Fruit fly (Drosophila melanogaster) whole organism, embryonic: ENCODE measurements around the gene rempA.
A peak's percentile ranks its signal among the peaks of the same experiment; 100 is the strongest.

ENCODE experiments used
- Asciz ChIP-seq: fragments of 200-800 bp; sonication (Bioruptor generic); optimal IDR thresholded peaks from 2 replicates; lab custom pipeline; 2017; ENCODE audit warnings: missing biosample characterization, mild to moderate bottlenecking, missing genetic modification characterization, missing genetic modification reagents
- CG10274 ChIP-seq: fragments of 200-800 bp; sonication (Bioruptor generic); optimal IDR thresholded peaks from 3 replicates; lab custom pipeline; 2017; ENCODE audit warnings: missing biosample characterization, mild to moderate bottlenecking, missing genetic modification characterization
- CG11696 ChIP-seq: fragments of 200-800 bp; sonication (Bioruptor generic); IDR thresholded peaks from 2 replicates; pipeline ENCODE4 v1.3.6; 2022; ENCODE audit warnings: missing biosample characterization, missing genetic modification characterization
- CG1529 ChIP-seq: fragments of 200-800 bp; sonication (Bioruptor generic); optimal IDR thresholded peaks from 3 replicates; lab custom pipeline; 2018; ENCODE audit warnings: missing biosample characterization, missing genetic modification characterization
- CG16779 ChIP-seq: fragments of 200-800 bp; sonication (Bioruptor generic); IDR thresholded peaks from 2 replicates; pipeline ENCODE4 v1.3.6; 2022; ENCODE audit warnings: missing biosample characterization, missing genetic modification characterization
- CG17359 ChIP-seq: fragments of 200-800 bp; sonication (Bioruptor generic); optimal IDR thresholded peaks from 3 replicates; lab custom pipeline; 2018; ENCODE audit warnings: missing biosample characterization, mild to moderate bottlenecking, missing genetic modification characterization, moderate library complexity
- CG17385 ChIP-seq: fragments of 200-800 bp; sonication (Bioruptor generic); optimal IDR thresholded peaks from 3 replicates; lab custom pipeline; 2018; ENCODE audit warnings: missing biosample characterization, mild to moderate bottlenecking, missing genetic modification characterization
- CG18262 ChIP-seq: fragments of 200-800 bp; optimal IDR thresholded peaks from 3 replicates; lab custom pipeline; 2019; ENCODE audit warnings: missing biosample characterization, mild to moderate bottlenecking, missing genetic modification characterization, moderate library complexity
- CG7357 ChIP-seq: fragments of 200-800 bp; sonication (Bioruptor generic); IDR thresholded peaks from 3 replicates; pipeline ENCODE4 v1.3.6; 2022; ENCODE audit warnings: missing biosample characterization, missing genetic modification characterization
- CG8089 ChIP-seq: fragments of 200-800 bp; sonication (Bioruptor generic); optimal IDR thresholded peaks from 3 replicates; lab custom pipeline; 2016; ENCODE audit warnings: missing biosample characterization, missing genetic modification characterization
- CG8924 ChIP-seq: fragments of 200-800 bp; optimal IDR thresholded peaks from 3 replicates; lab custom pipeline; 2019; ENCODE audit warnings: missing biosample characterization, mild to moderate bottlenecking, missing genetic modification characterization, moderate library complexity
- CG9215 ChIP-seq: fragments of 200-800 bp; sonication (Bioruptor generic); IDR thresholded peaks from 2 replicates; pipeline ENCODE4 v1.3.6; 2022; ENCODE audit warnings: missing biosample characterization, missing genetic modification characterization
- CG9727 ChIP-seq: fragments of 200-800 bp; sonication (Bioruptor generic); optimal IDR thresholded peaks from 3 replicates; lab custom pipeline; 2017; ENCODE audit warnings: missing biosample characterization, mild to moderate bottlenecking, missing genetic modification characterization
- CG9817 ChIP-seq: fragments of 200-800 bp; sonication (Bioruptor generic); optimal IDR thresholded peaks from 2 replicates; lab custom pipeline; 2018; ENCODE audit warnings: missing biosample characterization, mild to moderate bottlenecking, missing genetic modification characterization, moderate library complexity
- Deaf1 ChIP-seq: fragments of 200-800 bp; optimal IDR thresholded peaks from 3 replicates; lab custom pipeline; 2019; ENCODE audit warnings: missing biosample characterization, mild to moderate bottlenecking, missing genetic modification characterization, moderate library complexity
- Dll ChIP-seq: fragments of 200-800 bp; sonication (Bioruptor generic); IDR thresholded peaks from 4 replicates; pipeline ENCODE4 v1.3.6; 2022; ENCODE audit warnings: missing biosample characterization, missing genetic modification characterization; ENCODE audit not compliant: partially characterized antibody
- E2f1 ChIP-seq: fragments of 200-800 bp; sonication (Bioruptor generic); IDR thresholded peaks from 2 replicates; pipeline ENCODE4 v1.3.6; 2022; ENCODE audit warnings: missing biosample characterization, missing genetic modification characterization
- Elba2 ChIP-seq: fragments of 200-800 bp; sonication (Bioruptor generic); optimal IDR thresholded peaks from 3 replicates; lab custom pipeline; 2016; ENCODE audit warnings: missing biosample characterization, missing genetic modification characterization
- GATAe ChIP-seq: fragments of 200-800 bp; sonication (Bioruptor generic); conservative IDR thresholded peaks from 2 replicates; pipeline ENCODE4 v1.3.6; 2022; ENCODE audit warnings: missing biosample characterization, missing genetic modification characterization
- Hr39 ChIP-seq: fragments of >200 bp; optimal IDR thresholded peaks from 2 replicates; lab custom pipeline; 2017
- Neu2 ChIP-seq: fragments of 200-800 bp; sonication (Bioruptor generic); optimal IDR thresholded peaks from 3 replicates; lab custom pipeline; 2016; ENCODE audit warnings: missing biosample characterization, missing genetic modification characterization, borderline replicate concordance
- Nf-YC ChIP-seq: fragments of 200-800 bp; optimal IDR thresholded peaks from 3 replicates; lab custom pipeline; 2019; ENCODE audit warnings: missing biosample characterization, mild to moderate bottlenecking, missing genetic modification characterization, moderate library complexity
- PHDP ChIP-seq: fragments of 200-800 bp; sonication (Bioruptor generic); optimal IDR thresholded peaks from 3 replicates; lab custom pipeline; 2018; ENCODE audit warnings: missing biosample characterization, mild to moderate bottlenecking, missing genetic modification characterization, moderate library complexity
- Ptx1 ChIP-seq: fragments of 200-800 bp; sonication (Bioruptor generic); IDR thresholded peaks from 2 replicates; pipeline ENCODE4 v1.3.6; 2022; ENCODE audit warnings: missing biosample characterization, missing genetic modification characterization
- Tbp ChIP-seq: fragments of >200 bp; optimal IDR thresholded peaks from 2 replicates; lab custom pipeline; 2018; ENCODE audit warnings: missing biosample characterization, missing genetic modification characterization
- Xrp1 ChIP-seq: fragments of 200-800 bp; sonication (Bioruptor generic); IDR thresholded peaks from 2 replicates; pipeline ENCODE4 v1.3.6; 2022; ENCODE audit warnings: missing biosample characterization, missing genetic modification characterization
- ab ChIP-seq: fragments of 200-800 bp; sonication (Bioruptor generic); optimal IDR thresholded peaks from 2 replicates; lab custom pipeline; 2016; ENCODE audit warnings: missing biosample characterization, missing genetic modification characterization
- bcd ChIP-seq: fragments of 200-800 bp; sonication (Bioruptor generic); optimal IDR thresholded peaks from 2 replicates; lab custom pipeline; 2017; ENCODE audit warnings: missing biosample characterization, mild to moderate bottlenecking, missing genetic modification characterization
- bigmax ChIP-seq: fragments of 200-800 bp; sonication (Bioruptor generic); optimal IDR thresholded peaks from 2 replicates; lab custom pipeline; 2018; ENCODE audit warnings: missing biosample characterization, mild to moderate bottlenecking, missing genetic modification characterization
- caup ChIP-seq: fragments of 200-800 bp; sonication (Bioruptor generic); optimal IDR thresholded peaks from 3 replicates; lab custom pipeline; 2017; ENCODE audit warnings: missing biosample characterization, mild to moderate bottlenecking, missing genetic modification characterization, moderate library complexity; ENCODE audit not compliant: severe bottlenecking
- cg ChIP-seq: fragments of 200-800 bp; sonication (Bioruptor generic); optimal IDR thresholded peaks from 3 replicates; lab custom pipeline; 2019; ENCODE audit warnings: missing biosample characterization, mild to moderate bottlenecking, missing genetic modification characterization, moderate library complexity
- croc ChIP-seq: fragments of 200-800 bp; sonication (Bioruptor generic); conservative IDR thresholded peaks from 3 replicates; pipeline ENCODE4 v1.3.6; 2022; ENCODE audit warnings: missing biosample characterization, missing genetic modification characterization
- disco-r ChIP-seq: fragments of 200-800 bp; sonication (Bioruptor generic); optimal IDR thresholded peaks from 2 replicates; lab custom pipeline; 2016; ENCODE audit warnings: missing biosample characterization, missing genetic modification characterization
- en ChIP-seq: fragments of 200-800 bp; sonication (Bioruptor generic); optimal IDR thresholded peaks from 2 replicates; lab custom pipeline; 2016; ENCODE audit warnings: missing biosample characterization, missing genetic modification characterization
- eve ChIP-seq, 2 experiments: fragments of >200 bp; optimal IDR thresholded peaks; 2 replicates each; lab custom pipeline; 2017; ENCODE audit warnings: missing biosample characterization in 2 of 2, missing genetic modification characterization in 2 of 2
- ftz-f1 ChIP-seq: fragments of 200-800 bp; sonication (Bioruptor generic); optimal IDR thresholded peaks from 2 replicates; lab custom pipeline; 2016; ENCODE audit warnings: missing biosample characterization, missing genetic modification characterization
- gce ChIP-seq: fragments of 200-800 bp; sonication (Bioruptor generic); IDR thresholded peaks from 3 replicates; pipeline ENCODE4 v1.3.6; 2022; ENCODE audit warnings: missing biosample characterization, missing genetic modification characterization
- grn ChIP-seq: fragments of 200-800 bp; sonication (Bioruptor generic); optimal IDR thresholded peaks from 3 replicates; lab custom pipeline; 2017; ENCODE audit warnings: missing biosample characterization, missing genetic modification characterization
- ham ChIP-seq: fragments of 200-800 bp; sonication (Bioruptor generic); IDR thresholded peaks from 2 replicates; pipeline ENCODE4 v1.3.6; 2022; ENCODE audit warnings: missing biosample characterization, missing genetic modification characterization
- insv ChIP-seq, 2 experiments: fragments of 200-800 bp; sonication (Bioruptor generic); optimal IDR thresholded peaks; 3 replicates each; lab custom pipeline; 2016 to 2018; ENCODE audit warnings: missing biosample characterization in 2 of 2, missing genetic modification characterization in 2 of 2
- inv ChIP-seq: fragments of 200-800 bp; sonication (Bioruptor generic); IDR thresholded peaks from 2 replicates; pipeline ENCODE4 v1.3.6; 2022; ENCODE audit warnings: missing biosample characterization, missing genetic modification characterization; ENCODE audit not compliant: partially characterized antibody
- kah ChIP-seq: fragments of 200-800 bp; sonication (Bioruptor generic); optimal IDR thresholded peaks from 2 replicates; lab custom pipeline; 2018; ENCODE audit warnings: missing biosample characterization, mild to moderate bottlenecking, missing genetic modification characterization
- knrl ChIP-seq: fragments of 200-800 bp; sonication (Bioruptor generic); IDR thresholded peaks from 3 replicates; pipeline ENCODE4 v1.3.6; 2022; ENCODE audit warnings: missing biosample characterization, missing genetic modification characterization; ENCODE audit not compliant: partially characterized antibody
- lov ChIP-seq, 2 experiments: fragments of 200-800 bp in 1 of 2; fragments of >200 bp in 1 of 2; sonication (Bioruptor generic) in 1 of 2; IDR thresholded peaks in 1 of 2; optimal IDR thresholded peaks in 1 of 2; 2 replicates in 1 of 2; 3 replicates in 1 of 2; pipeline versions ENCODE4 v1.3.6 to Lab custom; 2017 to 2022; ENCODE audit warnings: missing biosample characterization in 1 of 2, missing genetic modification characterization in 1 of 2
- nau ChIP-seq: fragments of 200-800 bp; sonication (Bioruptor generic); optimal IDR thresholded peaks from 3 replicates; lab custom pipeline; 2017; ENCODE audit warnings: missing biosample characterization, mild to moderate bottlenecking, missing genetic modification characterization, missing genetic modification reagents
- sna ChIP-seq: fragments of 200-800 bp; sonication (Bioruptor generic); IDR thresholded peaks from 2 replicates; pipeline ENCODE4 v1.3.6; 2022; ENCODE audit warnings: missing biosample characterization, missing genetic modification characterization; ENCODE audit not compliant: partially characterized antibody
- sqz ChIP-seq: fragments of 200-800 bp; sonication (Bioruptor generic); optimal IDR thresholded peaks from 3 replicates; lab custom pipeline; 2018; ENCODE audit warnings: missing biosample characterization, mild to moderate bottlenecking, missing genetic modification characterization
- tna ChIP-seq: fragments of 200-800 bp; sonication (Bioruptor generic); IDR thresholded peaks from 2 replicates; pipeline ENCODE4 v1.3.6; 2022; ENCODE audit warnings: missing biosample characterization, missing genetic modification characterization; ENCODE audit not compliant: partially characterized antibody
- toy ChIP-seq: fragments of 200-800 bp; sonication (Bioruptor generic); IDR thresholded peaks from 2 replicates; pipeline ENCODE4 v1.3.6; 2022; ENCODE audit warnings: missing biosample characterization, missing genetic modification characterization

Gene rempA

dm6 chr2L:521001-521827 lies 38.9 kb downstream of the rempA start (continued):
- TF ChIP-seq CG8089 (GFP tag; lab: Kevin White, UChicago), result no peak
- no peak for TF ChIP-seq Dll (GFP tag; lab: Robert Waterston, UW)
- no peak for TF ChIP-seq CG18262
- no peak for TF ChIP-seq Tbp
- no peak for TF ChIP-seq disco-r (GFP tag; lab: Kevin White, UChicago)
- no peak for TF ChIP-seq Neu2
- TF ChIP-seq ab (GFP tag; lab: Kevin White, UChicago), result no peak
- 0 out of 2 replicates have a peak, but pooled peaks have one; percentile 8 for TF ChIP-seq Ptx1 (GFP tag; lab: Robert Waterston, UW)
- no peak for TF ChIP-seq lov (optimal IDR thresholded peaks at IDR 0.05; lab: Kevin White, UChicago)
- TF ChIP-seq lov (GFP tag; IDR thresholded peaks at IDR 0.05; lab: Robert Waterston, UW), result no peak
- no peak for TF ChIP-seq bigmax (GFP tag; lab: Kevin White, UChicago)
- peak; percentile 32 for TF ChIP-seq Asciz (GFP tag; lab: Kevin White, UChicago)
- no peak for TF ChIP-seq CG16779
- TF ChIP-seq kah (GFP tag; lab: Kevin White, UChicago), result no peak
- TF ChIP-seq grn (GFP tag; lab: Kevin White, UChicago), result peak; percentile 100
- no peak for TF ChIP-seq CG9727 (GFP tag; lab: Kevin White, UChicago)
- no peak for TF ChIP-seq inv (GFP tag; lab: Robert Waterston, UW)
- TF ChIP-seq ftz-f1 (GFP tag; lab: Kevin White, UChicago), result no peak
- TF ChIP-seq E2f1 (GFP tag; lab: Robert Waterston, UW), result no peak
- no peak for TF ChIP-seq eve (GFP tag; optimal IDR thresholded peaks at IDR 0.05; lab: Kevin White, UChicago)
- no peak for TF ChIP-seq CG10274 (GFP tag; lab: Kevin White, UChicago)
- TF ChIP-seq Xrp1 (GFP tag; lab: Robert Waterston, UW), result peak; percentile 40; the same call in 1 of the 2 replicates
- peak; percentile 0 for TF ChIP-seq Deaf1
- TF ChIP-seq CG17359 (tag; lab: Kevin White, UChicago), result no peak
- TF ChIP-seq CG17385, result no peak
- TF ChIP-seq GATAe (GFP tag; lab: Robert Waterston, UW), result no peak
- no peak for TF ChIP-seq insv (GFP tag; optimal IDR thresholded peaks at IDR 0.05; lab: Kevin White, UChicago)
- TF ChIP-seq bcd (GFP tag; lab: Kevin White, UChicago), result no peak
- no peak for TF ChIP-seq PHDP (tag; lab: Kevin White, UChicago)
- TF ChIP-seq CG11696 (GFP tag; lab: Robert Waterston, UW), result no peak
- no peak for TF ChIP-seq Hr39 (lab: Kevin White, UChicago)
- peak; percentile 24 for TF ChIP-seq CG8924 (tag; lab: Kevin White, UChicago)
- TF ChIP-seq sna (GFP tag; lab: Robert Waterston, UW), result no peak
- no peak for TF ChIP-seq ham (GFP tag; lab: Robert Waterston, UW)
- TF ChIP-seq Nf-YC (tag; lab: Kevin White, UChicago), result peak; percentile 51
- TF ChIP-seq sqz, result peak; percentile 94
- no peak for TF ChIP-seq caup (GFP tag; lab: Kevin White, UChicago)
- no peak for TF ChIP-seq CG9817 (tag; lab: Kevin White, UChicago)
- TF ChIP-seq Elba2 (GFP tag; lab: Kevin White, UChicago), result no peak
- TF ChIP-seq CG9215, result no peak
- no peak for TF ChIP-seq CG7357 (GFP tag; lab: Robert Waterston, UW)
- TF ChIP-seq gce (GFP tag; lab: Robert Waterston, UW), result no peak
- peak; percentile 65 for TF ChIP-seq cg
- TF ChIP-seq knrl, result 0 out of 3 replicates have a peak, but pooled peaks have one; percentile 16
- TF ChIP-seq toy, result no peak
- TF ChIP-seq CG1529 (GFP tag; lab: Kevin White, UChicago), result no peak
- TF ChIP-seq nau (GFP tag; lab: Kevin White, UChicago), result no peak
- TF ChIP-seq tna, result no peak
- TF ChIP-seq croc, result no peak
- no peak for TF ChIP-seq en (GFP tag; lab: Kevin White, UChicago)
